1 fruit fly cellular context compared by ENCODE assay signal in genomic region chr2L:9954119-9954518, dm6.
TF ChIP-seq lines count a peak whose summit lies in the region.

TSS of gene CG13126 (minus strand) at chr2L:9954181.
TSS of gene CG4709 (plus strand) at chr2L:9954325.

TF ChIP-seq in whole organism, embryonic, 481 proteins besides CTCF, POLR2A, EP300 and RAD21 (continued from another document and continues in another):
- peak; percentile 83 for TF ChIP-seq fd3F (GFP tag; optimal IDR thresholded peaks at IDR 0.05; lab: Kevin White, UChicago)
- peak; percentile 29 for TF ChIP-seq ems (GFP tag; optimal IDR thresholded peaks at IDR 0.05; lab: Kevin White, UChicago)
- peak; percentile 96 for TF ChIP-seq CG2678 (tag; optimal IDR thresholded peaks at IDR 0.05; lab: Kevin White, UChicago)
- peak; percentile 39 for TF ChIP-seq ac (GFP tag; optimal IDR thresholded peaks at IDR 0.05; lab: Kevin White, UChicago)
- TF ChIP-seq vfl (GFP tag; optimal IDR thresholded peaks at IDR 0.05; lab: Kevin White, UChicago), result peak; percentile 57
- TF ChIP-seq CG17359 (tag; optimal IDR thresholded peaks at IDR 0.05; lab: Kevin White, UChicago), result peak; percentile 95
- TF ChIP-seq tap (tag; optimal IDR thresholded peaks at IDR 0.05; lab: Kevin White, UChicago), result peak; percentile 92
- TF ChIP-seq CG1233 (GFP tag; optimal IDR thresholded peaks at IDR 0.05; lab: Kevin White, UChicago), result peak; percentile 90
- no peak for TF ChIP-seq mld (GFP tag; IDR thresholded peaks at IDR 0.05; lab: Robert Waterston, UW; ENCODE audit: partially characterized antibody)
- peak; percentile 91 for TF ChIP-seq sob (GFP tag; IDR thresholded peaks at IDR 0.05; lab: Robert Waterston, UW)
- TF ChIP-seq CG11456 (GFP tag; IDR thresholded peaks at IDR 0.05; lab: Robert Waterston, UW), result peak; percentile 83
- peak; percentile 81; the same call in 1 of the 3 replicates for TF ChIP-seq CG3726 (GFP tag; IDR thresholded peaks at IDR 0.05; lab: Robert Waterston, UW)
- peak; percentile 93 for TF ChIP-seq Ssrp (tag; optimal IDR thresholded peaks at IDR 0.05; lab: Kevin White, UChicago)
- peak; percentile 99 for TF ChIP-seq MBD-R2 (GFP tag; IDR thresholded peaks at IDR 0.05; lab: Robert Waterston, UW)
- peak; percentile 83 for TF ChIP-seq sug (tag; optimal IDR thresholded peaks at IDR 0.05; lab: Kevin White, UChicago)
- TF ChIP-seq CG4404 (GFP tag; IDR thresholded peaks at IDR 0.05; lab: Robert Waterston, UW), result peak; percentile 81
- peak; percentile 86 for TF ChIP-seq ci (GFP tag; IDR thresholded peaks at IDR 0.05; lab: Robert Waterston, UW)
- TF ChIP-seq chif (GFP tag; optimal IDR thresholded peaks at IDR 0.05; lab: Kevin White, UChicago), result peak in 1 of 2 experiments; percentile 42
- peak; percentile 74 for TF ChIP-seq ewg (GFP tag; optimal IDR thresholded peaks at IDR 0.05; lab: Kevin White, UChicago)
- TF ChIP-seq lbe (GFP tag; optimal IDR thresholded peaks at IDR 0.05; lab: Kevin White, UChicago), result peak; percentile 89
- TF ChIP-seq Fer3 (tag; optimal IDR thresholded peaks at IDR 0.05; lab: Kevin White, UChicago), result peak; percentile 94
- peak; percentile 89 for TF ChIP-seq Awh (GFP tag; IDR thresholded peaks at IDR 0.05; lab: Robert Waterston, UW)
- TF ChIP-seq psq (GFP tag; optimal IDR thresholded peaks at IDR 0.05; lab: Kevin White, UChicago), result peak; percentile 64
- TF ChIP-seq cwo (GFP tag; optimal IDR thresholded peaks at IDR 0.05; lab: Kevin White, UChicago), result peak; percentile 88
- peak; percentile 91 for TF ChIP-seq ind (GFP tag; optimal IDR thresholded peaks at IDR 0.05; lab: Kevin White, UChicago)
- TF ChIP-seq slbo (GFP tag; IDR thresholded peaks at IDR 0.05; lab: Robert Waterston, UW), result peak; percentile 93
- TF ChIP-seq CG10267 (tag; optimal IDR thresholded peaks at IDR 0.05; lab: Kevin White, UChicago), result peak; percentile 99
- TF ChIP-seq Dek (tag; optimal IDR thresholded peaks at IDR 0.05; lab: Kevin White, UChicago), result peak; percentile 92
- no peak; the same call in 1 of the 2 replicates for TF ChIP-seq Poxn (GFP tag; IDR thresholded peaks at IDR 0.05; lab: Robert Waterston, UW)
- TF ChIP-seq CG1832 (GFP tag; optimal IDR thresholded peaks at IDR 0.05; lab: Kevin White, UChicago), result no peak
- peak; percentile 43 for TF ChIP-seq CG9797 (GFP tag; optimal IDR thresholded peaks at IDR 0.05; lab: Kevin White, UChicago)
- peak; percentile 86 for TF ChIP-seq CG18764 (GFP tag; optimal IDR thresholded peaks at IDR 0.05; lab: Kevin White, UChicago)
- TF ChIP-seq Elba2 (GFP tag; optimal IDR thresholded peaks at IDR 0.05; lab: Kevin White, UChicago), result peak; percentile 15
- TF ChIP-seq CG32772 (GFP tag; IDR thresholded peaks at IDR 0.05; lab: Robert Waterston, UW), result peak; percentile 89
- no peak for TF ChIP-seq luna (GFP tag; optimal IDR thresholded peaks at IDR 0.05; lab: Kevin White, UChicago)
- TF ChIP-seq CG7928 (GFP tag; optimal IDR thresholded peaks at IDR 0.05; lab: Kevin White, UChicago), result peak; percentile 46
- TF ChIP-seq CG16813 (GFP tag; IDR thresholded peaks at IDR 0.05; lab: Robert Waterston, UW; ENCODE audit: partially characterized antibody), result no peak
- TF ChIP-seq sqz (GFP tag; optimal IDR thresholded peaks at IDR 0.05; lab: Kevin White, UChicago), result peak; percentile 84
- peak; percentile 64 for TF ChIP-seq CG4854 (GFP tag; optimal IDR thresholded peaks at IDR 0.05; lab: Kevin White, UChicago)
- TF ChIP-seq CG7839 (tag; optimal IDR thresholded peaks at IDR 0.05; lab: Kevin White, UChicago), result peak; percentile 94
- TF ChIP-seq Fer1 (GFP tag; optimal IDR thresholded peaks at IDR 0.05; lab: Kevin White, UChicago), result peak; percentile 94
- TF ChIP-seq CG10366 (GFP tag; IDR thresholded peaks at IDR 0.05; lab: Robert Waterston, UW), result peak; percentile 87
- peak; percentile 81 for TF ChIP-seq stwl (tag; optimal IDR thresholded peaks at IDR 0.05; lab: Kevin White, UChicago)
- TF ChIP-seq CG16863 (GFP tag; optimal IDR thresholded peaks at IDR 0.05; lab: Kevin White, UChicago), result peak; percentile 24
- peak; percentile 6 for TF ChIP-seq CG12236 (GFP tag; optimal IDR thresholded peaks at IDR 0.05; lab: Kevin White, UChicago)
- TF ChIP-seq HLH54F (GFP tag; optimal IDR thresholded peaks at IDR 0.05; lab: Kevin White, UChicago), result peak; percentile 6
- TF ChIP-seq CG4328 (GFP tag; optimal IDR thresholded peaks at IDR 0.05; lab: Kevin White, UChicago), result peak; percentile 76
- TF ChIP-seq ftz-f1 (GFP tag; optimal IDR thresholded peaks at IDR 0.05; lab: Kevin White, UChicago), result no peak
- peak; percentile 85 for TF ChIP-seq YL-1 (GFP tag; optimal IDR thresholded peaks at IDR 0.05; lab: Kevin White, UChicago)
- peak; percentile 24 for TF ChIP-seq schlank (tag; optimal IDR thresholded peaks at IDR 0.05; lab: Kevin White, UChicago)
- TF ChIP-seq CG5180 (GFP tag; optimal IDR thresholded peaks at IDR 0.05; lab: Kevin White, UChicago), result peak; percentile 71
- TF ChIP-seq CG34422 (GFP tag; IDR thresholded peaks at IDR 0.05; lab: Robert Waterston, UW), result peak; percentile 93
- peak; percentile 82 for TF ChIP-seq Nf-YC (tag; optimal IDR thresholded peaks at IDR 0.05; lab: Kevin White, UChicago)
- TF ChIP-seq dimm (GFP tag; IDR thresholded peaks at IDR 0.05; lab: Robert Waterston, UW), result peak; percentile 45; the same call in 1 of the 2 replicates
- peak; percentile 77 for TF ChIP-seq CG11085 (GFP tag; IDR thresholded peaks at IDR 0.05; lab: Robert Waterston, UW)
- TF ChIP-seq ranshi (GFP tag; IDR thresholded peaks at IDR 0.05; lab: Robert Waterston, UW), result peak; percentile 91
- TF ChIP-seq CG12744 (GFP tag; optimal IDR thresholded peaks at IDR 0.05; lab: Kevin White, UChicago), result no peak
- TF ChIP-seq Sry-δ (GFP tag; optimal IDR thresholded peaks at IDR 0.05; lab: Kevin White, UChicago), result peak; percentile 24
- TF ChIP-seq HmgZ (tag; optimal IDR thresholded peaks at IDR 0.05; lab: Kevin White, UChicago), result peak; percentile 85
- TF ChIP-seq CG5953 (GFP tag; IDR thresholded peaks at IDR 0.05; lab: Robert Waterston, UW), result peak; percentile 53
- TF ChIP-seq Camta (GFP tag; optimal IDR thresholded peaks at IDR 0.05; lab: Kevin White, UChicago), result peak; percentile 41
- peak; percentile 87 for TF ChIP-seq E2f1 (GFP tag; IDR thresholded peaks at IDR 0.05; lab: Robert Waterston, UW)
- peak; percentile 92 for TF ChIP-seq Rfx (GFP tag; IDR thresholded peaks at IDR 0.05; lab: Robert Waterston, UW)
- TF ChIP-seq CG4820 (GFP tag; optimal IDR thresholded peaks at IDR 0.05; lab: Kevin White, UChicago), result peak; percentile 88
- TF ChIP-seq Rx (GFP tag; IDR thresholded peaks at IDR 0.05; lab: Robert Waterston, UW), result peak; percentile 60
- TF ChIP-seq Vsx1 (GFP tag; optimal IDR thresholded peaks at IDR 0.05; lab: Kevin White, UChicago), result peak; percentile 86
- peak in 1 of 2 experiments; percentile 94 for TF ChIP-seq Eip74EF (GFP tag; optimal IDR thresholded peaks at IDR 0.05; lab: Kevin White, UChicago)
- peak; percentile 69 for TF ChIP-seq Hand (GFP tag; optimal IDR thresholded peaks at IDR 0.05; lab: Kevin White, UChicago)
- TF ChIP-seq cg (GFP tag; optimal IDR thresholded peaks at IDR 0.05; lab: Kevin White, UChicago), result no peak
- peak; percentile 76 for TF ChIP-seq CG8359 (GFP tag; optimal IDR thresholded peaks at IDR 0.05; lab: Kevin White, UChicago; ENCODE audit: borderline replicate concordance)
- TF ChIP-seq Bteb2 (GFP tag; optimal IDR thresholded peaks at IDR 0.05; lab: Kevin White, UChicago), result peak; percentile 49
- peak; percentile 24 for TF ChIP-seq en (GFP tag; optimal IDR thresholded peaks at IDR 0.05; lab: Kevin White, UChicago)
- peak; percentile 88 for TF ChIP-seq CG6765 (GFP tag; optimal IDR thresholded peaks at IDR 0.05; lab: Kevin White, UChicago)
- TF ChIP-seq fd102C (GFP tag; optimal IDR thresholded peaks at IDR 0.05; lab: Kevin White, UChicago), result peak; percentile 59
- peak; percentile 93 for TF ChIP-seq Ptx1 (GFP tag; IDR thresholded peaks at IDR 0.05; lab: Robert Waterston, UW)
- TF ChIP-seq Side (GFP tag; optimal IDR thresholded peaks at IDR 0.05; lab: Kevin White, UChicago), result peak; percentile 28
- peak; percentile 33; the same call in 1 of the 2 replicates for TF ChIP-seq Dref (GFP tag; IDR thresholded peaks at IDR 0.05; lab: Robert Waterston, UW)
- TF ChIP-seq Optix (GFP tag; IDR thresholded peaks at IDR 0.05; lab: Robert Waterston, UW), result peak; percentile 66; the same call in 2 of the 3 replicates
- 0 out of 3 replicates have a peak, but pooled peaks have one; percentile 20 for TF ChIP-seq C15 (GFP tag; IDR thresholded peaks at IDR 0.05; lab: Robert Waterston, UW)
- no peak for TF ChIP-seq her (GFP tag; optimal IDR thresholded peaks at IDR 0.05; lab: Kevin White, UChicago)
- TF ChIP-seq ro (GFP tag; IDR thresholded peaks at IDR 0.05; lab: Robert Waterston, UW), result peak; percentile 75
- TF ChIP-seq hkb (optimal IDR thresholded peaks at IDR 0.05; lab: Kevin White, UChicago), result no peak
- peak; percentile 91 for TF ChIP-seq hkb (GFP tag; IDR thresholded peaks at IDR 0.05; lab: Robert Waterston, UW)
- TF ChIP-seq Oaz (GFP tag; IDR thresholded peaks at IDR 0.05; lab: Robert Waterston, UW), result peak; percentile 73
- peak; percentile 85 for TF ChIP-seq CG9215 (GFP tag; IDR thresholded peaks at IDR 0.05; lab: Robert Waterston, UW)
- TF ChIP-seq TFAM (GFP tag; optimal IDR thresholded peaks at IDR 0.05; lab: Kevin White, UChicago), result peak; percentile 43
- TF ChIP-seq Mad (GFP tag; optimal IDR thresholded peaks at IDR 0.05; lab: Kevin White, UChicago), result peak; percentile 45
- peak; percentile 66; the same call in 1 of the 2 replicates for TF ChIP-seq CG1024 (GFP tag; IDR thresholded peaks at IDR 0.05; lab: Robert Waterston, UW)
- peak; percentile 88 for TF ChIP-seq CG10147 (GFP tag; optimal IDR thresholded peaks at IDR 0.05; lab: Kevin White, UChicago)
- no peak for TF ChIP-seq Hmx (GFP tag; optimal IDR thresholded peaks at IDR 0.05; lab: Kevin White, UChicago)
- TF ChIP-seq Hr3 (GFP tag; optimal IDR thresholded peaks at IDR 0.05; lab: Kevin White, UChicago), result peak; percentile 89
- peak; percentile 81 for TF ChIP-seq Aef1 (GFP tag; IDR thresholded peaks at IDR 0.05; lab: Robert Waterston, UW)
- TF ChIP-seq Trl (optimal IDR thresholded peaks at IDR 0.05; lab: Kevin White, UChicago), result no peak
- TF ChIP-seq Trl (GFP tag; optimal IDR thresholded peaks at IDR 0.05; lab: Kevin White, UChicago), result peak; percentile 40
- TF ChIP-seq usp (GFP tag; optimal IDR thresholded peaks at IDR 0.05; lab: Kevin White, UChicago), result no peak
- peak; percentile 92 for TF ChIP-seq CG13775 (GFP tag; optimal IDR thresholded peaks at IDR 0.05; lab: Kevin White, UChicago)
- peak; percentile 29 for TF ChIP-seq Atf3 (GFP tag; optimal IDR thresholded peaks at IDR 0.05; lab: Kevin White, UChicago)
- TF ChIP-seq ERR (GFP tag; optimal IDR thresholded peaks at IDR 0.05; lab: Kevin White, UChicago), result no peak
- peak; percentile 53 for TF ChIP-seq Taf1 (GFP tag; IDR thresholded peaks at IDR 0.05; lab: Robert Waterston, UW)
- TF ChIP-seq wdn (GFP tag; IDR thresholded peaks at IDR 0.05; lab: Robert Waterston, UW), result peak; percentile 71; the same call in 1 of the 2 replicates
- TF ChIP-seq CG4730 (GFP tag; IDR thresholded peaks at IDR 0.05; lab: Robert Waterston, UW), result peak; percentile 86
- peak; percentile 18 for TF ChIP-seq Sin3A (optimal IDR thresholded peaks at IDR 0.05; lab: Kevin White, UChicago)
- TF ChIP-seq Hmr (GFP tag; optimal IDR thresholded peaks at IDR 0.05; lab: Kevin White, UChicago), result peak; percentile 91
- TF ChIP-seq ash1 (GFP tag; optimal IDR thresholded peaks at IDR 0.05; lab: Kevin White, UChicago), result no peak
- peak; percentile 77; the same call in 2 of the 3 replicates for TF ChIP-seq otp (GFP tag; IDR thresholded peaks at IDR 0.05; lab: Robert Waterston, UW)
- TF ChIP-seq tin (GFP tag; optimal IDR thresholded peaks at IDR 0.05; lab: Kevin White, UChicago), result peak; percentile 92
- TF ChIP-seq CG3281 (GFP tag; optimal IDR thresholded peaks at IDR 0.05; lab: Kevin White, UChicago), result peak; percentile 92
- TF ChIP-seq CG17186 (GFP tag; optimal IDR thresholded peaks at IDR 0.05; lab: Kevin White, UChicago), result peak; percentile 19
- TF ChIP-seq exex (tag; optimal IDR thresholded peaks at IDR 0.05; lab: Kevin White, UChicago), result peak; percentile 74
- peak; percentile 93 for TF ChIP-seq gcm (GFP tag; optimal IDR thresholded peaks at IDR 0.05; lab: Kevin White, UChicago)
- TF ChIP-seq CG18476 (GFP tag; optimal IDR thresholded peaks at IDR 0.05; lab: Kevin White, UChicago), result peak; percentile 81
- TF ChIP-seq Xbp1 (GFP tag; optimal IDR thresholded peaks at IDR 0.05; lab: Kevin White, UChicago), result peak; percentile 90
- TF ChIP-seq Pdp1 (GFP tag; optimal IDR thresholded peaks at IDR 0.05; lab: Kevin White, UChicago), result peak; percentile 25 to 71
- peak; percentile 89 for TF ChIP-seq ara (GFP tag; IDR thresholded peaks at IDR 0.05; lab: Robert Waterston, UW)
- no peak for TF ChIP-seq HLHmδ (GFP tag; optimal IDR thresholded peaks at IDR 0.05; lab: Kevin White, UChicago)
- TF ChIP-seq zfh1 (GFP tag; IDR thresholded peaks at IDR 0.05; lab: Robert Waterston, UW), result peak; percentile 90
- TF ChIP-seq CG1647 (GFP tag; optimal IDR thresholded peaks at IDR 0.05; lab: Kevin White, UChicago), result peak; percentile 59
- no peak for TF ChIP-seq gfzf (GFP tag; optimal IDR thresholded peaks at IDR 0.05; lab: Kevin White, UChicago)
- peak; percentile 83 for TF ChIP-seq CG7372 (GFP tag; IDR thresholded peaks at IDR 0.05; lab: Robert Waterston, UW)
- peak; percentile 81 for TF ChIP-seq oc (tag; optimal IDR thresholded peaks at IDR 0.05; lab: Kevin White, UChicago)
- peak; percentile 86 for TF ChIP-seq CG6272 (GFP tag; IDR thresholded peaks at IDR 0.05; lab: Robert Waterston, UW)
- TF ChIP-seq CG34224 (GFP tag; IDR thresholded peaks at IDR 0.05; lab: Robert Waterston, UW; ENCODE audit: partially characterized antibody), result no peak
- peak; percentile 66; the same call in 1 of the 2 replicates for TF ChIP-seq seq (GFP tag; IDR thresholded peaks at IDR 0.05; lab: Robert Waterston, UW)
- peak; percentile 80 for TF ChIP-seq CG10959 (GFP tag; IDR thresholded peaks at IDR 0.05; lab: Robert Waterston, UW)
- no peak for TF ChIP-seq sr (GFP tag; IDR thresholded peaks at IDR 0.05; lab: Robert Waterston, UW)
- peak; percentile 92 for TF ChIP-seq az2 (GFP tag; optimal IDR thresholded peaks at IDR 0.05; lab: Kevin White, UChicago)
- TF ChIP-seq CG6689 (GFP tag; IDR thresholded peaks at IDR 0.05; lab: Robert Waterston, UW), result peak; percentile 93
- TF ChIP-seq pfk (GFP tag; optimal IDR thresholded peaks at IDR 0.05; lab: Kevin White, UChicago), result no peak
- peak; percentile 87 for TF ChIP-seq NfI (GFP tag; optimal IDR thresholded peaks at IDR 0.05; lab: Kevin White, UChicago)
- no peak for TF ChIP-seq br (optimal IDR thresholded peaks at IDR 0.05; lab: Kevin White, UChicago)
- TF ChIP-seq CG17912 (GFP tag; optimal IDR thresholded peaks at IDR 0.05; lab: Kevin White, UChicago), result peak; percentile 29
